Fruit fly (Drosophila melanogaster) whole organism, embryonic: ENCODE measurements around the gene fend.

ENCODE experiments used
- ATbp ChIP-seq: fragments of 200-800 bp; sonication (Bioruptor generic); optimal IDR thresholded peaks from 2 replicates; lab custom pipeline; 2017; ENCODE audit warnings: missing biosample characterization, mild to moderate bottlenecking, missing genetic modification characterization, missing genetic modification reagents
- Aef1 ChIP-seq: fragments of 200-800 bp; sonication (Bioruptor generic); IDR thresholded peaks from 3 replicates; pipeline ENCODE4 v1.3.6; 2022; ENCODE audit warnings: missing biosample characterization, missing genetic modification characterization
- Awh ChIP-seq: fragments of 200-800 bp; sonication (Bioruptor generic); IDR thresholded peaks from 2 replicates; pipeline ENCODE4, ENCODE4 v1.3.6; 2022; ENCODE audit warnings: missing biosample characterization, missing genetic modification characterization
- Bteb2 ChIP-seq: fragments of 200-800 bp; sonication (Bioruptor generic); optimal IDR thresholded peaks from 2 replicates; lab custom pipeline; 2016; ENCODE audit warnings: missing biosample characterization, missing genetic modification characterization
- CG10321 ChIP-seq: fragments of 200-800 bp; sonication (Bioruptor generic); IDR thresholded peaks from 2 replicates; pipeline ENCODE4 v1.3.6; 2022; ENCODE audit warnings: missing biosample characterization, missing genetic modification characterization
- CG10543 ChIP-seq: fragments of 200-800 bp; sonication (Bioruptor generic); optimal IDR thresholded peaks from 3 replicates; lab custom pipeline; 2017; ENCODE audit warnings: missing biosample characterization, mild to moderate bottlenecking, missing genetic modification characterization, moderate library complexity
- CG11085 ChIP-seq: fragments of 200-800 bp; sonication (Bioruptor generic); IDR thresholded peaks from 2 replicates; pipeline ENCODE4 v1.3.6; 2022; ENCODE audit warnings: missing biosample characterization, missing genetic modification characterization
- CG13624 ChIP-seq: fragments of 200-800 bp; sonication (Bioruptor generic); optimal IDR thresholded peaks from 2 replicates; lab custom pipeline; 2016; ENCODE audit warnings: missing biosample characterization, missing genetic modification characterization
- CG14050 ChIP-seq: fragments of 200-800 bp; sonication (Bioruptor generic); IDR thresholded peaks from 3 replicates; pipeline ENCODE4 v1.3.6; 2022; ENCODE audit warnings: missing biosample characterization, missing genetic modification characterization
- CG2889 ChIP-seq: fragments of 200-800 bp; sonication (Bioruptor generic); IDR thresholded peaks from 3 replicates; pipeline ENCODE4 v1.3.6; 2022; ENCODE audit warnings: missing biosample characterization, missing genetic modification characterization
- CG30020 ChIP-seq: fragments of 200-800 bp; optimal IDR thresholded peaks from 2 replicates; lab custom pipeline; 2019; ENCODE audit warnings: missing biosample characterization, mild to moderate bottlenecking, missing genetic modification characterization, moderate library complexity
- CG3281 ChIP-seq: fragments of 200-800 bp; sonication (Bioruptor generic); optimal IDR thresholded peaks from 3 replicates; lab custom pipeline; 2017; ENCODE audit warnings: missing biosample characterization, mild to moderate bottlenecking, missing genetic modification characterization
- CG3726 ChIP-seq: fragments of 200-800 bp; sonication (Bioruptor generic); IDR thresholded peaks from 3 replicates; pipeline ENCODE4, ENCODE4 v1.3.6; 2022; ENCODE audit warnings: missing biosample characterization, missing genetic modification characterization
- CG4360 ChIP-seq: fragments of 200-800 bp; sonication (Bioruptor generic); IDR thresholded peaks from 2 replicates; pipeline ENCODE4 v1.3.6; 2022; ENCODE audit warnings: missing biosample characterization, missing genetic modification characterization
- CG4404 ChIP-seq: fragments of 200-800 bp; sonication (Bioruptor generic); IDR thresholded peaks from 2 replicates; pipeline ENCODE4 v1.3.6; 2022; ENCODE audit warnings: missing biosample characterization, missing genetic modification characterization
- CG4820 ChIP-seq: fragments of 200-800 bp; sonication (Bioruptor generic); optimal IDR thresholded peaks from 3 replicates; lab custom pipeline; 2016; ENCODE audit warnings: missing biosample characterization, missing genetic modification characterization
- CG5180 ChIP-seq: fragments of 200-800 bp; sonication (Bioruptor generic); optimal IDR thresholded peaks from 3 replicates; lab custom pipeline; 2017; ENCODE audit warnings: missing biosample characterization, missing genetic modification characterization, mild to moderate bottlenecking, moderate library complexity, missing genetic modification reagents
- CG6689 ChIP-seq: fragments of 200-800 bp; sonication (Bioruptor generic); IDR thresholded peaks from 2 replicates; pipeline ENCODE4 v1.3.6; 2022; ENCODE audit warnings: missing biosample characterization, missing genetic modification characterization
- CG6813 ChIP-seq: fragments of 200-800 bp; sonication (Bioruptor generic); optimal IDR thresholded peaks from 2 replicates; lab custom pipeline; 2017; ENCODE audit warnings: missing biosample characterization, missing genetic modification characterization, mild to moderate bottlenecking, moderate library complexity, missing genetic modification reagents
- CG7745 ChIP-seq: fragments of 200-800 bp; sonication (Bioruptor generic); optimal IDR thresholded peaks from 2 replicates; lab custom pipeline; 2018; ENCODE audit warnings: missing biosample characterization, mild to moderate bottlenecking, missing genetic modification characterization, moderate library complexity
- CG8089 ChIP-seq: fragments of 200-800 bp; sonication (Bioruptor generic); optimal IDR thresholded peaks from 3 replicates; lab custom pipeline; 2016; ENCODE audit warnings: missing biosample characterization, missing genetic modification characterization
- CG8290 ChIP-seq, 3 experiments: fragments of 200-800 bp; sonication (Bioruptor generic); optimal IDR thresholded peaks; 2 replicates each; lab custom pipeline; 2016 to 2019; ENCODE audit warnings: missing biosample characterization in 3 of 3, missing genetic modification characterization in 3 of 3, mild to moderate bottlenecking in 2 of 3, moderate library complexity in 1 of 3
- CG9215 ChIP-seq: fragments of 200-800 bp; sonication (Bioruptor generic); IDR thresholded peaks from 2 replicates; pipeline ENCODE4 v1.3.6; 2022; ENCODE audit warnings: missing biosample characterization, missing genetic modification characterization
- CG9437 ChIP-seq: fragments of 200-800 bp; sonication (Bioruptor generic); optimal IDR thresholded peaks from 2 replicates; lab custom pipeline; 2018; ENCODE audit warnings: missing biosample characterization, mild to moderate bottlenecking, missing genetic modification characterization
- CG9932 ChIP-seq: fragments of 200-800 bp; sonication (Bioruptor generic); IDR thresholded peaks from 2 replicates; pipeline ENCODE4 v1.3.6; 2022; ENCODE audit warnings: missing biosample characterization, missing genetic modification characterization
- D19B ChIP-seq: fragments of 200-800 bp; sonication (Bioruptor generic); optimal IDR thresholded peaks from 2 replicates; lab custom pipeline; 2017; ENCODE audit warnings: missing biosample characterization, mild to moderate bottlenecking, missing genetic modification characterization
- E2f1 ChIP-seq: fragments of 200-800 bp; sonication (Bioruptor generic); IDR thresholded peaks from 2 replicates; pipeline ENCODE4 v1.3.6; 2022; ENCODE audit warnings: missing biosample characterization, missing genetic modification characterization
- Gsc ChIP-seq: fragments of 200-800 bp; sonication (Bioruptor generic); IDR thresholded peaks from 2 replicates; pipeline ENCODE4 v1.3.6; 2022; ENCODE audit warnings: missing biosample characterization, missing genetic modification characterization
- Hr39 ChIP-seq: fragments of >200 bp; optimal IDR thresholded peaks from 2 replicates; lab custom pipeline; 2017
- Kr ChIP-seq: fragments of 200-800 bp; sonication (Bioruptor generic); optimal IDR thresholded peaks from 2 replicates; lab custom pipeline; 2017; ENCODE audit warnings: missing biosample characterization, mild to moderate bottlenecking, missing genetic modification characterization
- Max ChIP-seq: fragments of 200-800 bp; sonication (Bioruptor generic); optimal IDR thresholded peaks from 2 replicates; lab custom pipeline; 2016; ENCODE audit warnings: missing biosample characterization, mild to moderate bottlenecking, missing genetic modification characterization
- Med ChIP-seq: fragments of 200-800 bp; sonication (Bioruptor generic); peaks from one replicate; lab custom pipeline; 2016; ENCODE audit warnings: missing biosample characterization, missing genetic modification characterization, mild to moderate bottlenecking, inconsistent platforms, moderate library complexity
- Myb ChIP-seq: fragments of 200-800 bp; sonication (Bioruptor generic); optimal IDR thresholded peaks from 2 replicates; lab custom pipeline; 2016; ENCODE audit warnings: missing biosample characterization, missing genetic modification characterization
- Nf-YA ChIP-seq: fragments of 200-800 bp; sonication (Bioruptor generic); IDR thresholded peaks from 2 replicates; pipeline ENCODE4 v1.3.6; 2022; ENCODE audit warnings: missing biosample characterization, missing genetic modification characterization
- PHDP ChIP-seq: fragments of 200-800 bp; sonication (Bioruptor generic); optimal IDR thresholded peaks from 3 replicates; lab custom pipeline; 2018; ENCODE audit warnings: missing biosample characterization, mild to moderate bottlenecking, missing genetic modification characterization, moderate library complexity
- Vsx1 ChIP-seq: fragments of 200-800 bp; sonication (Bioruptor generic); optimal IDR thresholded peaks from 2 replicates; lab custom pipeline; 2017; ENCODE audit warnings: missing biosample characterization, mild to moderate bottlenecking, missing genetic modification characterization, missing genetic modification reagents
- cad ChIP-seq: fragments of >200 bp; optimal IDR thresholded peaks from 2 replicates; lab custom pipeline; 2017; ENCODE audit warnings: missing biosample characterization, missing genetic modification characterization
- cato ChIP-seq: fragments of 200-800 bp; sonication (Bioruptor generic); optimal IDR thresholded peaks from 2 replicates; lab custom pipeline; 2016; ENCODE audit warnings: missing biosample characterization, missing genetic modification characterization, borderline replicate concordance
- croc ChIP-seq: fragments of 200-800 bp; sonication (Bioruptor generic); conservative IDR thresholded peaks from 3 replicates; pipeline ENCODE4 v1.3.6; 2022; ENCODE audit warnings: missing biosample characterization, missing genetic modification characterization
- danr ChIP-seq: fragments of 200-800 bp; sonication (Bioruptor generic); IDR thresholded peaks from 2 replicates; pipeline ENCODE4 v1.3.6; 2022; ENCODE audit warnings: missing biosample characterization, missing genetic modification characterization
- dmrt99B ChIP-seq: fragments of 200-800 bp; sonication (Bioruptor generic); optimal IDR thresholded peaks from 2 replicates; lab custom pipeline; 2018; ENCODE audit warnings: missing biosample characterization, mild to moderate bottlenecking, missing genetic modification characterization, moderate library complexity
- emc ChIP-seq: fragments of 200-800 bp; sonication (Bioruptor generic); optimal IDR thresholded peaks from 2 replicates; lab custom pipeline; 2016; ENCODE audit warnings: missing biosample characterization, missing genetic modification characterization
- ems ChIP-seq: fragments of 200-800 bp; sonication (Bioruptor generic); optimal IDR thresholded peaks from 3 replicates; lab custom pipeline; 2016; ENCODE audit warnings: missing biosample characterization, missing genetic modification characterization
- exex ChIP-seq: fragments of 200-800 bp; sonication (Bioruptor generic); optimal IDR thresholded peaks from 4 replicates; lab custom pipeline; 2018; ENCODE audit warnings: missing biosample characterization, mild to moderate bottlenecking, missing genetic modification characterization, moderate library complexity
- fd96Cb ChIP-seq: fragments of 200-800 bp; sonication (Bioruptor generic); optimal IDR thresholded peaks from 2 replicates; lab custom pipeline; 2018; ENCODE audit warnings: missing biosample characterization, mild to moderate bottlenecking, missing genetic modification characterization, moderate library complexity
- ken ChIP-seq: fragments of 200-800 bp; sonication (Bioruptor generic); IDR thresholded peaks from 3 replicates; pipeline ENCODE4 v1.3.6; 2022; ENCODE audit warnings: missing biosample characterization, missing genetic modification characterization
- lola ChIP-seq, 3 experiments: fragments of >200 bp in 2 of 3; fragments of 200-800 bp in 1 of 3; sonication (Bioruptor generic) in 1 of 3; optimal IDR thresholded peaks; 2 replicates each; lab custom pipeline; 2017 to 2019; ENCODE audit warnings: missing biosample characterization in 3 of 3, missing genetic modification characterization in 3 of 3, mild to moderate bottlenecking in 1 of 3, moderate library complexity in 1 of 3
- lov ChIP-seq, 2 experiments: fragments of 200-800 bp in 1 of 2; fragments of >200 bp in 1 of 2; sonication (Bioruptor generic) in 1 of 2; IDR thresholded peaks in 1 of 2; optimal IDR thresholded peaks in 1 of 2; 2 replicates in 1 of 2; 3 replicates in 1 of 2; pipeline versions ENCODE4 v1.3.6 to Lab custom; 2017 to 2022; ENCODE audit warnings: missing biosample characterization in 1 of 2, missing genetic modification characterization in 1 of 2
- pros ChIP-seq: fragments of 200-800 bp; sonication (Bioruptor generic); optimal IDR thresholded peaks from 3 replicates; lab custom pipeline; 2019; ENCODE audit warnings: missing biosample characterization, mild to moderate bottlenecking, missing genetic modification characterization, moderate library complexity
- pum ChIP-seq: fragments of 200-800 bp; sonication (Bioruptor generic); optimal IDR thresholded peaks from 2 replicates; lab custom pipeline; 2016; ENCODE audit warnings: missing biosample characterization, missing genetic modification characterization
- sug ChIP-seq: fragments of 200-800 bp; optimal IDR thresholded peaks from 2 replicates; lab custom pipeline; 2019; ENCODE audit warnings: missing biosample characterization, mild to moderate bottlenecking, missing genetic modification characterization, moderate library complexity
- wor ChIP-seq: fragments of 200-800 bp; sonication (Bioruptor generic); IDR thresholded peaks from 2 replicates; pipeline ENCODE4 v1.3.6; 2022; ENCODE audit warnings: missing biosample characterization, missing genetic modification characterization

The fend gene

dm6 chrX:9156388-9156823 is 21.5 kb upstream of the fend start, which contains the start of gene His3.3B (continued):
- no peak for TF ChIP-seq CG14050 (GFP tag; lab: Robert Waterston, UW)
- TF ChIP-seq CG8089 (GFP tag; lab: Kevin White, UChicago), result no peak
- no peak for TF ChIP-seq CG10321 (GFP tag; lab: Robert Waterston, UW)
- TF ChIP-seq cad (GFP tag; lab: Kevin White, UChicago), result no peak
- no peak for TF ChIP-seq E2f1 (GFP tag; lab: Robert Waterston, UW)
- no peak for TF ChIP-seq CG4360 (GFP tag; lab: Robert Waterston, UW)
- no peak for TF ChIP-seq CG2889 (GFP tag; lab: Robert Waterston, UW)
- no peak for TF ChIP-seq Hr39 (lab: Kevin White, UChicago)
- TF ChIP-seq ken, result no peak
- TF ChIP-seq pum, result no peak
- no peak for TF ChIP-seq CG6689 (GFP tag; lab: Robert Waterston, UW)
- TF ChIP-seq CG9437, result no peak
- TF ChIP-seq Kr (GFP tag; lab: Kevin White, UChicago), result no peak
- TF ChIP-seq CG6813 (GFP tag; lab: Kevin White, UChicago), result no peak
- TF ChIP-seq CG3726 (GFP tag; lab: Robert Waterston, UW), result no peak
- TF ChIP-seq Max (GFP tag; lab: Kevin White, UChicago), result peak; percentile 7
- TF ChIP-seq CG7745 (tag; lab: Kevin White, UChicago), result no peak
- no peak for TF ChIP-seq PHDP
- TF ChIP-seq CG30020 (tag; lab: Kevin White, UChicago), result peak; percentile 20
- TF ChIP-seq CG3281 (GFP tag; lab: Kevin White, UChicago), result no peak
- no peak for TF ChIP-seq CG5180 (GFP tag; lab: Kevin White, UChicago)
- no peak for TF ChIP-seq CG9932
- no peak for TF ChIP-seq ems
- no peak for TF ChIP-seq emc (GFP tag; lab: Kevin White, UChicago)
- no peak for TF ChIP-seq lola (GFP tag; optimal IDR thresholded peaks at IDR 0.05; lab: Kevin White, UChicago)
- TF ChIP-seq D19B (GFP tag; lab: Kevin White, UChicago), result no peak
- TF ChIP-seq Nf-YA (GFP tag; lab: Robert Waterston, UW), result no peak
- no peak for TF ChIP-seq Awh (GFP tag; lab: Robert Waterston, UW)
- no peak for TF ChIP-seq CG11085 (GFP tag; lab: Robert Waterston, UW)
- no peak for TF ChIP-seq lov (optimal IDR thresholded peaks at IDR 0.05; lab: Kevin White, UChicago)
- no peak for TF ChIP-seq lov (GFP tag; IDR thresholded peaks at IDR 0.05; lab: Robert Waterston, UW)
- no peak for TF ChIP-seq Aef1 (GFP tag; lab: Robert Waterston, UW)
- no peak for TF ChIP-seq danr (GFP tag; lab: Robert Waterston, UW)
- TF ChIP-seq Bteb2 (GFP tag; lab: Kevin White, UChicago), result no peak
- TF ChIP-seq CG8290 (GFP tag; optimal IDR thresholded peaks at IDR 0.05; lab: Kevin White, UChicago), result no peak
- TF ChIP-seq CG8290 (tag; optimal IDR thresholded peaks at IDR 0.05; lab: Kevin White, UChicago), result peak in 1 of 2 experiments; percentile 48
- TF ChIP-seq CG10543, result peak; percentile 18
- no peak for TF ChIP-seq CG4820 (GFP tag; lab: Kevin White, UChicago)
- no peak for TF ChIP-seq ATbp (GFP tag; lab: Kevin White, UChicago)
- TF ChIP-seq CG4404 (GFP tag; lab: Robert Waterston, UW), result no peak
- TF ChIP-seq fd96Cb (tag; lab: Kevin White, UChicago), result no peak
- no peak for TF ChIP-seq sug (tag; lab: Kevin White, UChicago)
- TF ChIP-seq Med (GFP tag; lab: Kevin White, UChicago), result peak; percentile 85
- no peak for TF ChIP-seq wor (GFP tag; lab: Robert Waterston, UW)
- TF ChIP-seq Myb (GFP tag; lab: Kevin White, UChicago), result no peak
- no peak for TF ChIP-seq CG9215 (GFP tag; lab: Robert Waterston, UW)
- no peak for TF ChIP-seq exex (tag; lab: Kevin White, UChicago)
- no peak for TF ChIP-seq Gsc (GFP tag; lab: Robert Waterston, UW)
- TF ChIP-seq dmrt99B (tag; lab: Kevin White, UChicago), result no peak
- no peak for TF ChIP-seq cato (GFP tag; lab: Kevin White, UChicago)
- no peak for TF ChIP-seq Vsx1 (GFP tag; lab: Kevin White, UChicago)
- TF ChIP-seq croc (GFP tag; lab: Robert Waterston, UW), result no peak
- TF ChIP-seq pros, result no peak
- TF ChIP-seq CG13624, result peak; percentile 1
